Worm (Caenorhabditis elegans) whole organism, young adult: ENCODE data around the gene tsp-9.

Experiments used
- B0019.2 ChIP-seq: fragments of 200-800 bp; sonication (Bioruptor generic); conservative IDR thresholded peaks from 2 replicates; pipeline ENCODE4 v1.3.6; 2022; ENCODE audit warnings: missing genetic modification reagents, missing genetic modification characterization, missing compliant biosample characterization
- F22D6.2 ChIP-seq: sonication (generic microtip); optimal IDR thresholded peaks from 2 replicates; lab custom pipeline; 2016; ENCODE audit warnings: mild to moderate bottlenecking, missing genetic modification characterization, missing compliant biosample characterization
- K11D2.4 ChIP-seq: fragments of 200-800 bp; sonication (Bioruptor generic); IDR thresholded peaks from 2 replicates; pipeline ENCODE4 v1.3.6; 2022; ENCODE audit warnings: missing genetic modification reagents, missing genetic modification characterization, missing compliant biosample characterization
- cebp-1 ChIP-seq, 2 experiments: fragments of 200-800 bp in 1 of 2; sonication (Bioruptor generic) in 1 of 2; sonication (generic microtip) in 1 of 2; IDR thresholded peaks in 1 of 2; optimal IDR thresholded peaks in 1 of 2; 2 replicates each; pipeline versions ENCODE4 v1.3.6 to Lab custom; 2017 to 2022; ENCODE audit warnings: missing compliant biosample characterization in 2 of 2, missing genetic modification characterization in 2 of 2, mild to moderate bottlenecking in 1 of 2, missing genetic modification reagents in 1 of 2, moderate library complexity in 1 of 2
- egl-44 ChIP-seq: fragments of 200-800 bp; sonication (Bioruptor generic); IDR thresholded peaks from 2 replicates; pipeline ENCODE4 v1.3.6; 2022; ENCODE audit warnings: missing genetic modification reagents, missing genetic modification characterization, missing compliant biosample characterization
- ets-4 ChIP-seq: fragments of 200-800 bp; sonication (Bioruptor generic); optimal IDR thresholded peaks from 2 replicates; lab custom pipeline; 2018; ENCODE audit warnings: mild to moderate bottlenecking, missing genetic modification characterization, missing compliant biosample characterization
- hmg-1.2 ChIP-seq: fragments of 200-800 bp; sonication (Bioruptor generic); IDR thresholded peaks from 2 replicates; pipeline ENCODE4 v1.3.6; 2022; ENCODE audit warnings: missing genetic modification reagents, missing genetic modification characterization, missing compliant biosample characterization
- hmg-20 ChIP-seq: fragments of 200-800 bp; sonication (Bioruptor generic); IDR thresholded peaks from 2 replicates; pipeline ENCODE4 v1.3.6; 2022; ENCODE audit warnings: missing genetic modification reagents, missing genetic modification characterization, missing compliant biosample characterization
- let-526 ChIP-seq: fragments of 200-800 bp; sonication (Bioruptor generic); IDR thresholded peaks from 2 replicates; pipeline ENCODE4 v1.3.6; 2022; ENCODE audit warnings: missing genetic modification reagents, missing genetic modification characterization, missing compliant biosample characterization
- let-607 ChIP-seq, 2 experiments: fragments of 200-800 bp in 1 of 2; sonication (Bioruptor generic) in 1 of 2; sonication (generic microtip) in 1 of 2; optimal IDR thresholded peaks; 2 replicates each; lab custom pipeline; 2016 to 2018; ENCODE audit warnings: mild to moderate bottlenecking in 2 of 2, missing compliant biosample characterization in 2 of 2, missing genetic modification characterization in 2 of 2, moderate library complexity in 2 of 2, missing genotype in 1 of 2
- lsl-1 ChIP-seq: fragments of 200-800 bp; sonication (Bioruptor generic); optimal IDR thresholded peaks from 2 replicates; lab custom pipeline; 2018; ENCODE audit warnings: mild to moderate bottlenecking, missing genetic modification characterization, moderate library complexity, missing compliant biosample characterization
- madf-6 ChIP-seq: fragments of 200-800 bp; sonication (Bioruptor generic); IDR thresholded peaks from 2 replicates; pipeline ENCODE4 v1.3.6; 2022; ENCODE audit warnings: missing genetic modification reagents, missing genetic modification characterization, missing compliant biosample characterization
- pbrm-1 ChIP-seq: fragments of 200-800 bp; sonication (Bioruptor generic); IDR thresholded peaks from 2 replicates; pipeline ENCODE4 v1.3.6; 2022; ENCODE audit warnings: missing genetic modification reagents, missing genetic modification characterization, missing compliant biosample characterization
- ztf-18 ChIP-seq: sonication (generic microtip); optimal IDR thresholded peaks from 2 replicates; lab custom pipeline; 2016; ENCODE audit warnings: missing genotype, mild to moderate bottlenecking, missing genetic modification characterization, missing compliant biosample characterization

- TF ChIP-seq pbrm-1 (GFP tag; lab: Robert Waterston, UW) (no peak), cebp-1 (GFP tag; IDR thresholded peaks at IDR 0.05; lab: Robert Waterston, UW) (no peak), cebp-1 (tag; optimal IDR thresholded peaks at IDR 0.05; lab: Kevin White, UChicago) (no peak), let-526 (GFP tag; lab: Robert Waterston, UW) (no peak), madf-6 (GFP tag; lab: Robert Waterston, UW) (no peak), ztf-18 (tag; lab: Kevin White, UChicago) (no peak), ets-4 (GFP tag; lab: Kevin White, UChicago) (no peak), F22D6.2 (no peak), B0019.2 (no peak), lsl-1 (GFP tag; lab: Kevin White, UChicago) (no peak), K11D2.4 (no peak), hmg-1.2 (no peak), let-607 (tag; optimal IDR thresholded peaks at IDR 0.05; lab: Kevin White, UChicago) (no peak), hmg-20 (GFP tag; lab: Robert Waterston, UW) (no peak), egl-44 (GFP tag; lab: Robert Waterston, UW) (no peak)
These were observed at the start of gene tsp-9 for ce11 chrX:1245717-1246116.
